Fruit fly (Drosophila melanogaster) whole organism, embryonic: Measurements from ENCODE around the gene vas.
A peak's percentile ranks its signal among the peaks of the same experiment; 100 is the strongest.

Experiments used
- CG10267 ChIP-seq: fragments of 200-800 bp; sonication (Bioruptor generic); optimal IDR thresholded peaks from 2 replicates; lab custom pipeline; 2018; ENCODE audit warnings: missing biosample characterization, mild to moderate bottlenecking, missing genetic modification characterization, moderate library complexity
- CG10274 ChIP-seq: fragments of 200-800 bp; sonication (Bioruptor generic); optimal IDR thresholded peaks from 3 replicates; lab custom pipeline; 2017; ENCODE audit warnings: missing biosample characterization, mild to moderate bottlenecking, missing genetic modification characterization
- CG10321 ChIP-seq: fragments of 200-800 bp; sonication (Bioruptor generic); IDR thresholded peaks from 2 replicates; pipeline ENCODE4 v1.3.6; 2022; ENCODE audit warnings: missing biosample characterization, missing genetic modification characterization
- CG11085 ChIP-seq: fragments of 200-800 bp; sonication (Bioruptor generic); IDR thresholded peaks from 2 replicates; pipeline ENCODE4 v1.3.6; 2022; ENCODE audit warnings: missing biosample characterization, missing genetic modification characterization
- CG12219 ChIP-seq: fragments of 200-800 bp; sonication (Bioruptor generic); optimal IDR thresholded peaks from 3 replicates; lab custom pipeline; 2018; ENCODE audit warnings: missing biosample characterization, mild to moderate bottlenecking, missing genetic modification characterization
- CG1602 ChIP-seq: fragments of 200-800 bp; sonication (Bioruptor generic); optimal IDR thresholded peaks from 3 replicates; lab custom pipeline; 2016; ENCODE audit warnings: missing biosample characterization, missing genetic modification characterization
- CG16779 ChIP-seq: fragments of 200-800 bp; sonication (Bioruptor generic); IDR thresholded peaks from 2 replicates; pipeline ENCODE4 v1.3.6; 2022; ENCODE audit warnings: missing biosample characterization, missing genetic modification characterization
- CG16815 ChIP-seq: fragments of 200-800 bp; sonication (Bioruptor generic); optimal IDR thresholded peaks from 3 replicates; lab custom pipeline; 2017; ENCODE audit warnings: missing biosample characterization, mild to moderate bottlenecking, missing genetic modification characterization
- CG2199 ChIP-seq: fragments of 200-800 bp; sonication (Bioruptor generic); IDR thresholded peaks from 3 replicates; pipeline ENCODE4 v1.3.6; 2022; ENCODE audit warnings: missing biosample characterization, missing genetic modification characterization
- CG32767 ChIP-seq: fragments of 200-800 bp; sonication (Bioruptor generic); IDR thresholded peaks from 2 replicates; pipeline ENCODE4 v1.3.6; 2022; ENCODE audit warnings: missing biosample characterization, missing genetic modification characterization
- CG33213 ChIP-seq: fragments of 200-800 bp; sonication (Bioruptor generic); optimal IDR thresholded peaks from 3 replicates; lab custom pipeline; 2016; ENCODE audit warnings: missing biosample characterization, missing genetic modification characterization
- CG42726 ChIP-seq: fragments of 200-800 bp; sonication (Bioruptor generic); IDR thresholded peaks from 2 replicates; pipeline ENCODE4 v1.3.6; 2022; ENCODE audit warnings: missing biosample characterization, missing genetic modification characterization; ENCODE audit not compliant: partially characterized antibody
- CG4854 ChIP-seq: fragments of 200-800 bp; sonication (Bioruptor generic); optimal IDR thresholded peaks from 2 replicates; lab custom pipeline; 2016; ENCODE audit warnings: missing biosample characterization, missing genetic modification characterization, inconsistent platforms
- CG5180 ChIP-seq: fragments of 200-800 bp; sonication (Bioruptor generic); optimal IDR thresholded peaks from 3 replicates; lab custom pipeline; 2017; ENCODE audit warnings: missing biosample characterization, missing genetic modification characterization, mild to moderate bottlenecking, moderate library complexity, missing genetic modification reagents
- CG6254 ChIP-seq: fragments of 200-800 bp; sonication (Bioruptor generic); optimal IDR thresholded peaks from 3 replicates; lab custom pipeline; 2017; ENCODE audit warnings: mild to moderate bottlenecking, missing biosample characterization, missing genetic modification reagents, missing genetic modification characterization
- CG8765 ChIP-seq: fragments of 200-800 bp; sonication (Bioruptor generic); IDR thresholded peaks from 2 replicates; pipeline ENCODE4 v1.3.6; 2022; ENCODE audit warnings: missing biosample characterization, missing genetic modification characterization
- CG9727 ChIP-seq: fragments of 200-800 bp; sonication (Bioruptor generic); optimal IDR thresholded peaks from 3 replicates; lab custom pipeline; 2017; ENCODE audit warnings: missing biosample characterization, mild to moderate bottlenecking, missing genetic modification characterization
- Dip2 ChIP-seq: fragments of 200-800 bp; sonication (Bioruptor generic); IDR thresholded peaks from 2 replicates; pipeline ENCODE4 v1.3.6; 2022; ENCODE audit warnings: missing biosample characterization, missing genetic modification characterization
- Ets97D ChIP-seq: fragments of 200-800 bp; sonication (Bioruptor generic); optimal IDR thresholded peaks from 3 replicates; lab custom pipeline; 2016; ENCODE audit warnings: missing biosample characterization, missing genetic modification characterization
- GATAe ChIP-seq: fragments of 200-800 bp; sonication (Bioruptor generic); conservative IDR thresholded peaks from 2 replicates; pipeline ENCODE4 v1.3.6; 2022; ENCODE audit warnings: missing biosample characterization, missing genetic modification characterization
- Hsf ChIP-seq: fragments of 200-800 bp; sonication (Bioruptor generic); optimal IDR thresholded peaks from 3 replicates; lab custom pipeline; 2016; ENCODE audit warnings: missing biosample characterization, missing genetic modification characterization
- Mes4 ChIP-seq: fragments of 200-800 bp; sonication (Bioruptor generic); optimal IDR thresholded peaks from 2 replicates; lab custom pipeline; 2016; ENCODE audit warnings: missing biosample characterization, missing genetic modification characterization
- Neu2 ChIP-seq: fragments of 200-800 bp; sonication (Bioruptor generic); optimal IDR thresholded peaks from 3 replicates; lab custom pipeline; 2016; ENCODE audit warnings: missing biosample characterization, missing genetic modification characterization, borderline replicate concordance
- NfI ChIP-seq: fragments of 200-800 bp; sonication (Bioruptor generic); optimal IDR thresholded peaks from 3 replicates; lab custom pipeline; 2018; ENCODE audit warnings: missing biosample characterization, mild to moderate bottlenecking, missing genetic modification characterization, moderate library complexity
- Rfx ChIP-seq: fragments of 200-800 bp; sonication (Bioruptor generic); IDR thresholded peaks from 2 replicates; pipeline ENCODE4 v1.3.6; 2022; ENCODE audit warnings: missing biosample characterization, missing genetic modification characterization
- Rx ChIP-seq: fragments of 200-800 bp; sonication (Bioruptor generic); IDR thresholded peaks from 2 replicates; pipeline ENCODE4 v1.3.6; 2022; ENCODE audit warnings: missing biosample characterization, missing genetic modification characterization
- Sox100B ChIP-seq: fragments of 200-800 bp; sonication (Bioruptor generic); optimal IDR thresholded peaks from 3 replicates; lab custom pipeline; 2018; ENCODE audit warnings: missing biosample characterization, mild to moderate bottlenecking, missing genetic modification characterization
- Xbp1 ChIP-seq: fragments of 200-800 bp; sonication (Bioruptor generic); optimal IDR thresholded peaks from 3 replicates; lab custom pipeline; 2016; ENCODE audit warnings: missing biosample characterization, mild to moderate bottlenecking, missing genetic modification characterization
- ci ChIP-seq: fragments of 200-800 bp; sonication (Bioruptor generic); IDR thresholded peaks from 3 replicates; pipeline ENCODE4 v1.3.6; 2022; ENCODE audit warnings: missing biosample characterization, missing genetic modification characterization
- corto ChIP-seq: fragments of 200-800 bp; sonication (Bioruptor generic); optimal IDR thresholded peaks from 2 replicates; lab custom pipeline; 2016; ENCODE audit warnings: missing biosample characterization, mild to moderate bottlenecking, missing genetic modification characterization, moderate library complexity
- dysf ChIP-seq: fragments of 200-800 bp; sonication (Bioruptor generic); IDR thresholded peaks from 3 replicates; pipeline ENCODE4 v1.3.6; 2022; ENCODE audit warnings: missing biosample characterization, missing genetic modification characterization
- ewg ChIP-seq: fragments of 200-800 bp; sonication (Bioruptor generic); optimal IDR thresholded peaks from 3 replicates; lab custom pipeline; 2017; ENCODE audit warnings: mild to moderate bottlenecking, missing biosample characterization, missing genetic modification reagents, missing genetic modification characterization
- gem ChIP-seq: fragments of 200-800 bp; sonication (Bioruptor generic); optimal IDR thresholded peaks from 2 replicates; lab custom pipeline; 2019; ENCODE audit warnings: missing biosample characterization, mild to moderate bottlenecking, missing genetic modification characterization, moderate library complexity
- jumu ChIP-seq: fragments of 200-800 bp; sonication (Bioruptor generic); optimal IDR thresholded peaks from 3 replicates; lab custom pipeline; 2016; ENCODE audit warnings: missing biosample characterization, missing genetic modification characterization
- kni ChIP-seq: fragments of 200-800 bp; sonication (Bioruptor generic); optimal IDR thresholded peaks from 3 replicates; lab custom pipeline; 2017; ENCODE audit warnings: mild to moderate bottlenecking, missing biosample characterization, missing genetic modification reagents, missing genetic modification characterization
- otp ChIP-seq: fragments of 200-800 bp; sonication (Bioruptor generic); IDR thresholded peaks from 3 replicates; pipeline ENCODE4, ENCODE4 v1.3.6; 2022; ENCODE audit warnings: missing biosample characterization, missing genetic modification characterization
- pho ChIP-seq: fragments of 200-800 bp; sonication (Bioruptor generic); optimal IDR thresholded peaks from 2 replicates; lab custom pipeline; 2016; ENCODE audit warnings: missing biosample characterization, missing genetic modification characterization
- pum ChIP-seq: fragments of 200-800 bp; sonication (Bioruptor generic); optimal IDR thresholded peaks from 2 replicates; lab custom pipeline; 2016; ENCODE audit warnings: missing biosample characterization, missing genetic modification characterization
- pzg ChIP-seq: fragments of 200-800 bp; sonication (Bioruptor generic); optimal IDR thresholded peaks from 3 replicates; lab custom pipeline; 2018; ENCODE audit warnings: missing biosample characterization, mild to moderate bottlenecking, missing genetic modification characterization, moderate library complexity
- ro ChIP-seq: fragments of 200-800 bp; sonication (Bioruptor generic); IDR thresholded peaks from 2 replicates; pipeline ENCODE4 v1.3.6; 2022; ENCODE audit warnings: missing biosample characterization, missing genetic modification characterization
- scrt ChIP-seq: fragments of 200-800 bp; sonication (Bioruptor generic); optimal IDR thresholded peaks from 2 replicates; lab custom pipeline; 2018; ENCODE audit warnings: missing biosample characterization, mild to moderate bottlenecking, missing genetic modification characterization, moderate library complexity
- sd ChIP-seq: fragments of 200-800 bp; sonication (Bioruptor generic); optimal IDR thresholded peaks from 3 replicates; lab custom pipeline; 2018; ENCODE audit warnings: missing biosample characterization, mild to moderate bottlenecking, missing genetic modification characterization, moderate library complexity
- seq ChIP-seq: fragments of 200-800 bp; sonication (Bioruptor generic); IDR thresholded peaks from 2 replicates; pipeline ENCODE4 v1.3.6; 2022; ENCODE audit warnings: missing biosample characterization, missing genetic modification characterization
- slp2 ChIP-seq: fragments of 200-800 bp; sonication (Bioruptor generic); optimal IDR thresholded peaks from 2 replicates; lab custom pipeline; 2016; ENCODE audit warnings: missing biosample characterization, missing genetic modification characterization
- ssp ChIP-seq: fragments of 200-800 bp; sonication (Bioruptor generic); IDR thresholded peaks from 2 replicates; pipeline ENCODE4 v1.3.6; 2022; ENCODE audit warnings: missing biosample characterization, missing genetic modification characterization
- tll ChIP-seq, 2 experiments: fragments of 200-800 bp in 1 of 2; fragments of >200 bp in 1 of 2; sonication (Bioruptor generic) in 1 of 2; optimal IDR thresholded peaks; 2 replicates each; lab custom pipeline; 2017 to 2019; ENCODE audit warnings: missing biosample characterization in 2 of 2, missing genetic modification characterization in 2 of 2, mild to moderate bottlenecking in 1 of 2, moderate library complexity in 1 of 2
- tna ChIP-seq: fragments of 200-800 bp; sonication (Bioruptor generic); IDR thresholded peaks from 2 replicates; pipeline ENCODE4 v1.3.6; 2022; ENCODE audit warnings: missing biosample characterization, missing genetic modification characterization; ENCODE audit not compliant: partially characterized antibody
- trem ChIP-seq: fragments of 200-800 bp; optimal IDR thresholded peaks from 3 replicates; lab custom pipeline; 2019; ENCODE audit warnings: missing biosample characterization, mild to moderate bottlenecking, missing genetic modification characterization, moderate library complexity
- vfl ChIP-seq: fragments of 200-800 bp; sonication (Bioruptor generic); optimal IDR thresholded peaks from 2 replicates; lab custom pipeline; 2016; ENCODE audit warnings: missing biosample characterization, missing genetic modification characterization
- vvl ChIP-seq: fragments of 200-800 bp; sonication (Bioruptor generic); IDR thresholded peaks from 2 replicates; pipeline ENCODE4 v1.3.6; 2022; ENCODE audit warnings: missing biosample characterization, missing genetic modification characterization
- zfh2 ChIP-seq: fragments of 200-800 bp; sonication (Bioruptor generic); optimal IDR thresholded peaks from 2 replicates; lab custom pipeline; 2016; ENCODE audit warnings: missing biosample characterization, missing genetic modification characterization

Gene vas

dm6 chr2L:15117995-15118394, 56.5 kb downstream of the vas start (continued):
- TF ChIP-seq sd (tag; lab: Kevin White, UChicago) = no peak
- TF ChIP-seq pzg (GFP tag; lab: Kevin White, UChicago) = peak; percentile 37
- no peak for TF ChIP-seq corto
- peak; percentile 47; the same call in 1 of the 2 replicates for TF ChIP-seq CG11085 (GFP tag; lab: Robert Waterston, UW)
- no peak for TF ChIP-seq CG16779 (GFP tag; lab: Robert Waterston, UW)
- no peak for TF ChIP-seq GATAe (GFP tag; lab: Robert Waterston, UW)
- TF ChIP-seq Neu2 (GFP tag; lab: Kevin White, UChicago) = no peak
- TF ChIP-seq CG8765 = no peak
- no peak for TF ChIP-seq zfh2 (GFP tag; lab: Kevin White, UChicago)
- no peak for TF ChIP-seq jumu
- no peak for TF ChIP-seq seq (GFP tag; lab: Robert Waterston, UW)
- TF ChIP-seq CG2199 (GFP tag; lab: Robert Waterston, UW) = 0 out of 3 replicates have a peak, but pooled peaks have one; percentile 20
- no peak for TF ChIP-seq CG6254 (GFP tag; lab: Kevin White, UChicago)
- TF ChIP-seq pho = no peak
- TF ChIP-seq scrt (GFP tag; lab: Kevin White, UChicago) = no peak
- 0 out of 2 replicates have a peak, but pooled peaks have one; percentile 17 for TF ChIP-seq Rx (GFP tag; lab: Robert Waterston, UW)
- no peak for TF ChIP-seq vfl (GFP tag; lab: Kevin White, UChicago)
- TF ChIP-seq trem (tag; lab: Kevin White, UChicago) = peak; percentile 32
- TF ChIP-seq CG32767 = no peak
- no peak for TF ChIP-seq Xbp1 (GFP tag; lab: Kevin White, UChicago)
- no peak for TF ChIP-seq ro (GFP tag; lab: Robert Waterston, UW)
- no peak for TF ChIP-seq Sox100B
- TF ChIP-seq pum = no peak
- no peak for TF ChIP-seq Hsf
- no peak for TF ChIP-seq CG5180 (GFP tag; lab: Kevin White, UChicago)
- TF ChIP-seq CG1602 (GFP tag; lab: Kevin White, UChicago) = no peak
- no peak for TF ChIP-seq vvl (GFP tag; lab: Robert Waterston, UW)
- TF ChIP-seq ssp (GFP tag; lab: Robert Waterston, UW) = no peak
- TF ChIP-seq CG42726 (GFP tag; lab: Robert Waterston, UW) = no peak
- TF ChIP-seq CG10321 (GFP tag; lab: Robert Waterston, UW) = no peak
- no peak for TF ChIP-seq CG9727 (GFP tag; lab: Kevin White, UChicago)
- no peak for TF ChIP-seq slp2
- TF ChIP-seq dysf (GFP tag; lab: Robert Waterston, UW) = 0 out of 3 replicates have a peak, but pooled peaks have one; percentile 36
- TF ChIP-seq tna (GFP tag; lab: Robert Waterston, UW) = no peak
- no peak for TF ChIP-seq Mes4 (GFP tag; lab: Kevin White, UChicago)
- no peak for TF ChIP-seq ewg (GFP tag; lab: Kevin White, UChicago)
- TF ChIP-seq ci (GFP tag; lab: Robert Waterston, UW) = no peak
- peak; percentile 37; the same call in 1 of the 2 replicates for TF ChIP-seq Rfx (GFP tag; lab: Robert Waterston, UW)
- peak; percentile 23 for TF ChIP-seq CG33213 (GFP tag; lab: Kevin White, UChicago)
- TF ChIP-seq CG12219 (GFP tag; lab: Kevin White, UChicago) = no peak
- no peak for TF ChIP-seq otp
- TF ChIP-seq Ets97D (GFP tag; lab: Kevin White, UChicago) = peak; percentile 21
- TF ChIP-seq CG10267 (tag; lab: Kevin White, UChicago) = peak; percentile 83
- TF ChIP-seq kni (GFP tag; lab: Kevin White, UChicago) = no peak
- peak; percentile 0 for TF ChIP-seq CG4854
- TF ChIP-seq CG16815 (GFP tag; lab: Kevin White, UChicago) = no peak
- TF ChIP-seq tll (GFP tag; optimal IDR thresholded peaks at IDR 0.05; lab: Kevin White, UChicago) = no peak
- no peak for TF ChIP-seq Dip2 (GFP tag; lab: Robert Waterston, UW)
- no peak for TF ChIP-seq NfI (GFP tag; lab: Kevin White, UChicago)
- no peak for TF ChIP-seq CG10274 (GFP tag; lab: Kevin White, UChicago)
- no peak for TF ChIP-seq gem (tag; lab: Kevin White, UChicago)
